Fruit fly (Drosophila melanogaster): ENCODE data around the gene CG4666.
A peak's percentile ranks its signal among the peaks of the same experiment; 100 is the strongest.

The CG4666 gene

DNA sequence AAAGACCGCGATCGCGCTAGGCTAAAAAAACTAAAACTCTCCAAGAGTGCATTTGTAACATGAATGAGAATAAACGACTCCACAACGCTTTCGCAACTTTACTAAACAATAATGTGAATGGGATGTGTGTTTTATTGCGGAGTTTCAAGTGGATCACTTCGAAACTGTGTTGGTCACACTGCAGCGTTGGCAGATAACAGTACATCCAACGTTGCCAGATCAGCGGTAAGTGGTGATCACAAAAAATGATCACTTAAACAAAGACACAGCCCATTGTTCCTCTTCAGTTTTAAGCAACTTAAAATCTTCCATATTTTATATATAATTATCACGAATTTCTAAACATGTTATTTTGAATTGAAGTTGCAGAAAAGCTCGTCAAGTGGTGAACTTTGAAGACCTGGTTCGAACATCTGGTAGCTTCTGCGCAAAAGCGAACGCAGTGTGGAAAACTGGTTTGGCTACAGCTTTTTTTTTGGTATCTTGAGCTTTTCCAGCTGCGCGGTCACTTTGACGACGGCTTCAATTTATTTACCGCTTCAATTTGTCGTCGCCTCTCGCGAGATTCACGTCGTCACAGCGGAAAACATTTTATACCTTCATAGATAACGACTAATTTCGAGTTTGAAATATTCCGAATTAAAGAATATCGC lies 27.2 kb downstream of the CG4666 start, which contains the start of gene CG5921 (continued):
- TF ChIP-seq CG7556 (GFP tag; optimal IDR thresholded peaks at IDR 0.05) (no peak), pzg (GFP tag; optimal IDR thresholded peaks at IDR 0.05) (peak; percentile 5), CG9437 (GFP tag; optimal IDR thresholded peaks at IDR 0.05) (no peak), eyg (GFP tag; optimal IDR thresholded peaks at IDR 0.05) (no peak), oc (tag; optimal IDR thresholded peaks at IDR 0.05) (no peak), Jarid2 (GFP tag; optimal IDR thresholded peaks at IDR 0.05) (peak; percentile 22), amos (GFP tag; IDR thresholded peaks at IDR 0.05; ENCODE audit: partially characterized antibody) (no peak), CG6791 (GFP tag; IDR thresholded peaks at IDR 0.05; ENCODE audit: partially characterized antibody) (peak; percentile 27; the same call in 1 of the 3 replicates), CG11723 (GFP tag; optimal IDR thresholded peaks at IDR 0.05) (no peak), klu (GFP tag; IDR thresholded peaks at IDR 0.05) (no peak), chinmo (GFP tag; IDR thresholded peaks at IDR 0.05; ENCODE audit: partially characterized antibody) (0 out of 4 replicates have a peak, but pooled peaks have one; percentile 33), CG11398 (GFP tag; optimal IDR thresholded peaks at IDR 0.05) (no peak), Rx (GFP tag; IDR thresholded peaks at IDR 0.05) (no peak), chm (GFP tag; IDR thresholded peaks at IDR 0.05) (no peak), CG42726 (GFP tag; IDR thresholded peaks at IDR 0.05; ENCODE audit: partially characterized antibody) (no peak), Doc3 (GFP tag; IDR thresholded peaks at IDR 0.05; ENCODE audit: partially characterized antibody) (0 out of 3 replicates have a peak, but pooled peaks have one; percentile 38), gfzf (GFP tag; optimal IDR thresholded peaks at IDR 0.05) (peak; percentile 52), Hr51 (GFP tag; optimal IDR thresholded peaks at IDR 0.05) (peak in 1 of 2 experiments; percentile 16), nerfin-1 (tag; optimal IDR thresholded peaks at IDR 0.05) (no peak), CG6813 (GFP tag; optimal IDR thresholded peaks at IDR 0.05) (no peak), Scr (GFP tag; IDR thresholded peaks at IDR 0.05; ENCODE audit: partially characterized antibody) (0 out of 2 replicates have a peak, but pooled peaks have one; percentile 9), Oaz (GFP tag; IDR thresholded peaks at IDR 0.05) (no peak), ewg (GFP tag; optimal IDR thresholded peaks at IDR 0.05) (peak; percentile 50), CG7963 (GFP tag; IDR thresholded peaks at IDR 0.05; ENCODE audit: partially characterized antibody) (no peak), sisA (GFP tag; IDR thresholded peaks at IDR 0.05) (no peak), Drgx (GFP tag; IDR thresholded peaks at IDR 0.05) (0 out of 2 replicates have a peak, but pooled peaks have one; percentile 21), CG8290 (GFP tag; optimal IDR thresholded peaks at IDR 0.05) (peak; percentile 88), CG8290 (tag; optimal IDR thresholded peaks at IDR 0.05) (peak in 1 of 2 experiments; percentile 50), Dp (GFP tag; optimal IDR thresholded peaks at IDR 0.05) (peak; percentile 43), pita (GFP tag; optimal IDR thresholded peaks at IDR 0.05) (no peak), Vsx1 (GFP tag; optimal IDR thresholded peaks at IDR 0.05) (no peak), CG11504 (tag; optimal IDR thresholded peaks at IDR 0.05) (peak; percentile 30), CG17568 (GFP tag; optimal IDR thresholded peaks at IDR 0.05) (no peak)

DNA sequence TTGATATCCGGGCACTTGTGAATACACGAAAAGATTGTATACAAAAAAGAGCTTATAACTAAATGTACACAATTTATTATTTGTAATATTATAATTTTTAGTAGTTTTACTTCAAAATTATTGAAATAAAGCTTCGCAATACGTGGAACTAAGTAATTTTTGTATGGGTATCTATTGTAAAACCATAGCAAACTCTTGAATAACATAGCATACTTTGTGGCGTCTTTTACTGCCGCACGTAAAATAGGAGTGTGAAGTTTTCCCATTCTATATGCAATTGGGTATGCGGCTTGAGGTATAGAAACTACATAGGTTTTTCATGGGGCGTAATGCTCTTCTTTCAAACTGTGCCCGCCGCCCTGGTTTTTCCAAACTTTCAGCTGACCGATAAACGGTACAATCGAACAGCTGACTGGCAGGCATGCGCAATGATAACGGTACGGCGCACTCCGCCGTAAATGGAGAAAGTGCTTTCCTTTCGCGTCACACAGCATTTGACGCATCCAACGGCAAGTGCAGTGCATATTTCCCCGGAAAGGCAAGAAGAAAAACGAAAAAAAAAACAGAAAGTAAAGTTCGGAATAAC lies 38.1 kb downstream of the CG4666 start, which contains the start of gene CG5937:
TSS of gene CG5937 (plus strand) at position 575 of the 586 bp plus-strand sequence.
- TF ChIP-seq CG13424 (tag; optimal IDR thresholded peaks at IDR 0.05), result peak; percentile 46
- TF ChIP-seq CG13296 (GFP tag; optimal IDR thresholded peaks at IDR 0.05), result peak; percentile 24
- peak; percentile 4 for TF ChIP-seq CG8924 (tag; optimal IDR thresholded peaks at IDR 0.05)
- peak; percentile 36 for TF ChIP-seq grau (tag; optimal IDR thresholded peaks at IDR 0.05)
- peak; percentile 47 for TF ChIP-seq Meics (GFP tag; optimal IDR thresholded peaks at IDR 0.05)
- TF ChIP-seq sens (GFP tag), result peak; percentile 58
- TF ChIP-seq Doc2 (GFP tag; IDR thresholded peaks at IDR 0.05), result no peak
- peak; percentile 5 for TF ChIP-seq Blimp-1 (GFP tag; optimal IDR thresholded peaks at IDR 0.05)
- peak; percentile 10 for TF ChIP-seq CG17359 (tag; optimal IDR thresholded peaks at IDR 0.05)
- peak; percentile 63 for TF ChIP-seq CG7928 (GFP tag; optimal IDR thresholded peaks at IDR 0.05)
- peak; percentile 18 for TF ChIP-seq Hmr (GFP tag; optimal IDR thresholded peaks at IDR 0.05)
- TF ChIP-seq CG15479 (GFP tag; optimal IDR thresholded peaks at IDR 0.05), result no peak
- peak; percentile 8 for TF ChIP-seq BtbVII (GFP tag; optimal IDR thresholded peaks at IDR 0.05)
- TF ChIP-seq CG18599 (GFP tag; optimal IDR thresholded peaks at IDR 0.05), result peak; percentile 30
- peak; percentile 18 for TF ChIP-seq CG18262 (tag; optimal IDR thresholded peaks at IDR 0.05)
